Fruit fly (Drosophila melanogaster) whole organism, prepupa: Measurements from ENCODE around the gene Tpt.

Experiments
- Blimp-1 ChIP-seq: fragments of 200-800 bp; sonication (Bioruptor generic); optimal IDR thresholded peaks from 3 replicates; lab custom pipeline; 2017; ENCODE audit warnings: missing biosample characterization, missing genetic modification characterization, mild to moderate bottlenecking, moderate library complexity, missing genetic modification reagents
- Gug ChIP-seq: fragments of 200-800 bp; sonication (Bioruptor generic); IDR thresholded peaks from 2 replicates; pipeline ENCODE4 v1.3.6; 2022; ENCODE audit warnings: missing biosample characterization, missing genetic modification characterization
- Hr4 ChIP-seq: fragments of 200-800 bp; sonication (Bioruptor generic); optimal IDR thresholded peaks from 3 replicates; lab custom pipeline; 2016; ENCODE audit warnings: missing biosample characterization, missing genetic modification characterization
- Lpt ChIP-seq: fragments of 200-800 bp; sonication (Bioruptor generic); optimal IDR thresholded peaks from 3 replicates; lab custom pipeline; 2016; ENCODE audit warnings: missing biosample characterization, missing genetic modification characterization
- Sox102F ChIP-seq: fragments of 200-800 bp; sonication (Bioruptor generic); optimal IDR thresholded peaks from 2 replicates; lab custom pipeline; 2016; ENCODE audit warnings: missing biosample characterization, mild to moderate bottlenecking, missing genetic modification characterization
- achi ChIP-seq: fragments of 200-800 bp; sonication (Bioruptor generic); optimal IDR thresholded peaks from 3 replicates; lab custom pipeline; 2016; ENCODE audit warnings: missing biosample characterization, missing genetic modification characterization
- salr ChIP-seq, 2 experiments: fragments of 200-800 bp; sonication (Bioruptor generic); optimal IDR thresholded peaks; 3 replicates each; lab custom pipeline; 2016 to 2018; ENCODE audit warnings: missing biosample characterization in 2 of 2, missing genetic modification characterization in 2 of 2, mild to moderate bottlenecking in 1 of 2
- spab ChIP-seq: fragments of 200-800 bp; sonication (Bioruptor generic); optimal IDR thresholded peaks from 2 replicates; lab custom pipeline; 2017; ENCODE audit warnings: missing biosample characterization, mild to moderate bottlenecking, missing genetic modification characterization, missing genetic modification reagents

dm6 chr3L:8449800-8450690 is 45.0 kb upstream of the Tpt start, which contains the start of gene Gug:
- TF ChIP-seq Gug (GFP tag; lab: Robert Waterston, UW) (peak; percentile 98), salr (GFP tag; optimal IDR thresholded peaks at IDR 0.05; lab: Kevin White, UChicago) (peak; percentile 94 to 95), Blimp-1 (GFP tag; lab: Kevin White, UChicago) (peak; percentile 65), achi (peak; percentile 86), spab (GFP tag; lab: Kevin White, UChicago) (peak; percentile 98), Hr4 (GFP tag; lab: Kevin White, UChicago) (peak; percentile 75), Lpt (GFP tag; lab: Kevin White, UChicago) (peak; percentile 96), Sox102F (GFP tag; lab: Kevin White, UChicago) (peak; percentile 61)
